Worm (Caenorhabditis elegans) whole organism, young adult: ENCODE measurements around the gene F53G2.1.

ENCODE experiments used
- C06A6.2 ChIP-seq: fragments of 200-800 bp; sonication (Bioruptor generic); conservative IDR thresholded peaks from 2 replicates; pipeline ENCODE4 v1.3.6; 2022; ENCODE audit warnings: missing genetic modification characterization, missing compliant biosample characterization
- C17E4.6 ChIP-seq: fragments of 200-800 bp; sonication (Bioruptor generic); IDR thresholded peaks from 2 replicates; pipeline ENCODE4 v1.3.6; 2022; ENCODE audit warnings: missing genetic modification reagents, missing genetic modification characterization, missing compliant biosample characterization
- F33H1.4 ChIP-seq: fragments of 200-800 bp; sonication (Bioruptor generic); IDR thresholded peaks from 2 replicates; pipeline ENCODE4 v1.3.6; 2022; ENCODE audit warnings: missing genetic modification reagents, missing genetic modification characterization, missing compliant biosample characterization
- F39B2.1 ChIP-seq: fragments of 200-800 bp; sonication (Bioruptor generic); IDR thresholded peaks from 2 replicates; pipeline ENCODE4 v1.3.6; 2022; ENCODE audit warnings: missing genetic modification reagents, missing genetic modification characterization, missing compliant biosample characterization
- F49E8.2 ChIP-seq: sonication (generic microtip); optimal IDR thresholded peaks from 3 replicates; lab custom pipeline; 2017; ENCODE audit warnings: missing genetic modification characterization, mild to moderate bottlenecking, missing compliant biosample characterization, antibody characterized with exemption, moderate library complexity; ENCODE audit not compliant: insufficient read depth
- K12H6.12 ChIP-seq: fragments of 200-800 bp; sonication (Bioruptor generic); optimal IDR thresholded peaks from 2 replicates; lab custom pipeline; 2018; ENCODE audit warnings: mild to moderate bottlenecking, missing genetic modification characterization, missing compliant biosample characterization
- T26A5.8 ChIP-seq: sonication (generic microtip); optimal IDR thresholded peaks from 2 replicates; lab custom pipeline; 2016; ENCODE audit warnings: missing genetic modification characterization, missing compliant biosample characterization
- Y53F4B.3 ChIP-seq: fragments of 200-800 bp; sonication (Bioruptor generic); IDR thresholded peaks from 2 replicates; pipeline ENCODE4 v1.3.6; 2022; ENCODE audit warnings: missing genetic modification reagents, missing genetic modification characterization, missing compliant biosample characterization
- Y53G8AR.9 ChIP-seq: fragments of 200-800 bp; sonication (Bioruptor generic); conservative IDR thresholded peaks from 2 replicates; pipeline ENCODE4 v1.3.6; 2022; ENCODE audit warnings: missing genetic modification reagents, missing genetic modification characterization, missing compliant biosample characterization
- Y56A3A.18 ChIP-seq: fragments of 200-800 bp; sonication (Bioruptor generic); IDR thresholded peaks from 2 replicates; pipeline ENCODE4 v1.3.6; 2022; ENCODE audit warnings: missing genetic modification reagents, missing genetic modification characterization, missing compliant biosample characterization
- Y79H2A.3 ChIP-seq: fragments of 200-800 bp; sonication (Bioruptor generic); conservative IDR thresholded peaks from 2 replicates; pipeline ENCODE4 v1.3.6; 2022; ENCODE audit warnings: missing genetic modification reagents, missing genetic modification characterization, missing compliant biosample characterization
- athp-1 ChIP-seq: sonication (generic microtip); optimal IDR thresholded peaks from 2 replicates; lab custom pipeline; 2017; ENCODE audit warnings: mild to moderate bottlenecking, missing genetic modification characterization, missing compliant biosample characterization
- ceh-27 ChIP-seq: fragments of 200-800 bp; sonication (Bioruptor generic); optimal IDR thresholded peaks from 2 replicates; lab custom pipeline; 2018; ENCODE audit warnings: mild to moderate bottlenecking, missing genetic modification characterization, moderate library complexity, missing compliant biosample characterization
- ceh-79 ChIP-seq: sonication (generic microtip); optimal IDR thresholded peaks from 2 replicates; lab custom pipeline; 2017; ENCODE audit warnings: mild to moderate bottlenecking, missing genetic modification characterization, missing compliant biosample characterization
- ceh-91 ChIP-seq: fragments of 200-800 bp; sonication (Bioruptor generic); IDR thresholded peaks from 2 replicates; pipeline ENCODE4 v1.3.6; 2022; ENCODE audit warnings: missing genetic modification reagents, missing genetic modification characterization, missing compliant biosample characterization
- chd-7 ChIP-seq: sonication (generic microtip); optimal IDR thresholded peaks from 2 replicates; lab custom pipeline; 2016; ENCODE audit warnings: mild to moderate bottlenecking, missing genetic modification characterization, moderate library complexity, missing compliant biosample characterization
- dpl-1 ChIP-seq: fragments of 150-350 bp; optimal IDR thresholded peaks from 2 replicates; lab custom pipeline; 2014; ENCODE audit warnings: missing biosample characterization, missing genetic modification reagents, missing genetic modification characterization
- fkh-3 ChIP-seq: sonication (generic microtip); optimal IDR thresholded peaks from 2 replicates; lab custom pipeline; 2016; ENCODE audit warnings: mild to moderate bottlenecking, missing genetic modification characterization, missing compliant biosample characterization
- hlh-12 ChIP-seq: sonication (generic microtip); optimal IDR thresholded peaks from 2 replicates; lab custom pipeline; 2016; ENCODE audit warnings: missing genetic modification characterization, missing compliant biosample characterization
- let-526 ChIP-seq: fragments of 200-800 bp; sonication (Bioruptor generic); IDR thresholded peaks from 2 replicates; pipeline ENCODE4 v1.3.6; 2022; ENCODE audit warnings: missing genetic modification reagents, missing genetic modification characterization, missing compliant biosample characterization
- lin-40 ChIP-seq: sonication (generic microtip); optimal IDR thresholded peaks from 2 replicates; lab custom pipeline; 2016; ENCODE audit warnings: missing genetic modification characterization, mild to moderate bottlenecking, missing compliant biosample characterization, missing genotype, missing genetic modification reagents
- lir-1 ChIP-seq: fragments of 200-800 bp; sonication (Bioruptor generic); conservative IDR thresholded peaks from 2 replicates; pipeline ENCODE4 v1.3.6; 2022; ENCODE audit warnings: missing genetic modification reagents, missing genetic modification characterization, missing compliant biosample characterization
- lsl-1 ChIP-seq: fragments of 200-800 bp; sonication (Bioruptor generic); optimal IDR thresholded peaks from 2 replicates; lab custom pipeline; 2018; ENCODE audit warnings: mild to moderate bottlenecking, missing genetic modification characterization, moderate library complexity, missing compliant biosample characterization
- madf-3 ChIP-seq: fragments of 200-800 bp; sonication (Bioruptor generic); IDR thresholded peaks from 2 replicates; pipeline ENCODE4 v1.3.6; 2022; ENCODE audit warnings: missing genetic modification reagents, missing genetic modification characterization, missing compliant biosample characterization
- madf-6 ChIP-seq: fragments of 200-800 bp; sonication (Bioruptor generic); IDR thresholded peaks from 2 replicates; pipeline ENCODE4 v1.3.6; 2022; ENCODE audit warnings: missing genetic modification reagents, missing genetic modification characterization, missing compliant biosample characterization
- madf-8 ChIP-seq: fragments of 200-800 bp; sonication (Bioruptor generic); conservative IDR thresholded peaks from 2 replicates; pipeline ENCODE4 v1.3.6; 2022; ENCODE audit warnings: missing genetic modification reagents, missing genetic modification characterization, missing compliant biosample characterization
- mcd-1 ChIP-seq: fragments of 200-800 bp; sonication (Bioruptor generic); IDR thresholded peaks from 2 replicates; pipeline ENCODE4 v1.3.6; 2022; ENCODE audit warnings: missing genetic modification reagents, missing genetic modification characterization, missing compliant biosample characterization
- mes-4 ChIP-seq: sonication (generic microtip); optimal IDR thresholded peaks from 2 replicates; lab custom pipeline; 2016; ENCODE audit warnings: missing genotype, missing genetic modification characterization, missing compliant biosample characterization
- nhr-179 ChIP-seq: sonication (generic microtip); optimal IDR thresholded peaks from 2 replicates; lab custom pipeline; 2016; ENCODE audit warnings: mild to moderate bottlenecking, missing genetic modification characterization, missing compliant biosample characterization
- nhr-27 ChIP-seq: fragments of 200-800 bp; sonication (Bioruptor generic); optimal IDR thresholded peaks from 2 replicates; lab custom pipeline; 2018; ENCODE audit warnings: mild to moderate bottlenecking, missing genetic modification characterization, moderate library complexity, missing compliant biosample characterization
- pbrm-1 ChIP-seq: fragments of 200-800 bp; sonication (Bioruptor generic); IDR thresholded peaks from 2 replicates; pipeline ENCODE4 v1.3.6; 2022; ENCODE audit warnings: missing genetic modification reagents, missing genetic modification characterization, missing compliant biosample characterization
- pha-4 ChIP-seq: fragments of 150-350 bp; sonication (generic microtip); optimal IDR thresholded peaks from 2 replicates; lab custom pipeline; 2014; ENCODE audit warnings: missing biosample characterization, missing genetic modification reagents, missing genetic modification characterization
- sdz-38 ChIP-seq: sonication (generic microtip); optimal IDR thresholded peaks from 2 replicates; lab custom pipeline; 2016; ENCODE audit warnings: missing genotype, missing genetic modification characterization, missing compliant biosample characterization
- snpc-1.3 ChIP-seq: sonication (generic microtip); optimal IDR thresholded peaks from 2 replicates; lab custom pipeline; 2017; ENCODE audit warnings: missing genetic modification characterization, mild to moderate bottlenecking, missing compliant biosample characterization, antibody characterized with exemption, moderate library complexity, missing genotype, missing genetic modification reagents; ENCODE audit not compliant: insufficient read depth
- tbp1 ChIP-seq: fragments of 200-800 bp; sonication (Bioruptor generic); optimal IDR thresholded peaks from 2 replicates; lab custom pipeline; 2018; ENCODE audit warnings: mild to moderate bottlenecking, missing genetic modification characterization, missing compliant biosample characterization
- zim-3 ChIP-seq: sonication (generic microtip); optimal IDR thresholded peaks from 2 replicates; lab custom pipeline; 2017; ENCODE audit warnings: mild to moderate bottlenecking, missing genetic modification characterization, moderate library complexity, missing compliant biosample characterization

F53G2.1 gene

DNA sequence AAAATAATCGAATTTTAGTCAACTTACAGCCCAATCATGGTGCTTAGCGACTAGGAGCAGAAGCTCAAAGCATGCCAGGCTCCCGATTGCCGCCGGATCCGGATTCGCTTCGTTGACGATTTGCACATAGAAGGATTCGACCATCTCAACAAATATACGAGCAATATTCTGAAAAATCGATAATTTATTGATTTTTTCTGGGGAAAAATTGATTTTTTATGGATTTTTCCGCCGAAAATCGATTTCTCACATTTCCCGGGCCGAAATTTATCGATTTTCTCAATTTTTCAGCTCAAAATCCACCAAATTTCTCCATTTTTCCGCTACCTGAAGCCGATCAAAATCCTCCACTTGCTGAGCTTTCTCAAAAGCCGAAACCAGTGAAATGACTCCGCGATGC lies 19.6 kb upstream of the F53G2.1 start:
- TF ChIP-seq chd-7: no peak
- no peak for TF ChIP-seq madf-3 (GFP tag; lab: Robert Waterston, UW)
- no peak for TF ChIP-seq sdz-38 (tag; lab: Kevin White, UChicago)
- no peak for TF ChIP-seq pha-4 (tag; lab: Kevin White, UChicago)
- TF ChIP-seq, all 124 proteins: peak for 0

ce11 chrII:2473270-2473669 lies 15.2 kb upstream of the F53G2.1 start, which contains the start of gene tsr-1:
tsr-1 (minus strand) TSS chrII:2473370.
- TF ChIP-seq Y56A3A.18 (GFP tag; lab: Robert Waterston, UW): no peak
- TF ChIP-seq nhr-179 (tag; lab: Kevin White, UChicago): no peak
- TF ChIP-seq snpc-1.3: no peak
- no peak for TF ChIP-seq ceh-27 (GFP tag; lab: Kevin White, UChicago)
- no peak for TF ChIP-seq K12H6.12 (tag; lab: Kevin White, UChicago)
- TF ChIP-seq T26A5.8 (tag; lab: Kevin White, UChicago): no peak
- TF ChIP-seq let-526 (GFP tag; lab: Robert Waterston, UW): no peak
- no peak for TF ChIP-seq mes-4 (tag; lab: Kevin White, UChicago)
- TF ChIP-seq C17E4.6: no peak
- no peak for TF ChIP-seq F49E8.2 (tag; lab: Kevin White, UChicago)
- TF ChIP-seq ceh-91: no peak
- no peak for TF ChIP-seq lir-1
- no peak for TF ChIP-seq Y79H2A.3 (GFP tag; lab: Robert Waterston, UW)
- TF ChIP-seq dpl-1 (GFP tag; lab: Kevin White, UChicago): no peak
- no peak for TF ChIP-seq lsl-1 (GFP tag; lab: Kevin White, UChicago)

DNA sequence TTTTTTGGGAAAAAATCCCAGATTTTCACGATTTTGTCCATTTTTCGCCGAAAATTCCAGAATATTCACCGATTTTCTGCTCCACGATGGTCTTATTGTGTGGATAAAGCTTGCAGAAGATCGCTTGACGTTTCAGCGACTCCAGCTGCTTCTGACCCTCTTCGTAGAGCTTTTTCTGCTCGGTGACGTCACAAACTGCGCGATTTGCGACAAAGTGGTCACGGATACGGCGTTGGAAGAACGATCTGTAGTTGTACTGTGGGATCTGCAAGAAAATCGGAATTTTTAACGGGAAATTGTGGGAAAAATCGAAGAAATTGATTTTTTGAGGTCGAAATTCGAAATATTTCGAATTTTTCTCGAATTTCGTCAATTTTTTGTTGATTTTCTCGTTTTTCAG lies 9.9 kb upstream of the F53G2.1 start, which contains the start of gene mnat-1:
Gene mnat-1 (minus strand): TSS at position 101 of the 400 bp plus-strand sequence.
- TF ChIP-seq fkh-3 (tag; lab: Kevin White, UChicago) (no peak), Y53F4B.3 (GFP tag; lab: Robert Waterston, UW) (no peak), Y53G8AR.9 (no peak), pbrm-1 (GFP tag; lab: Robert Waterston, UW) (no peak), zim-3 (tag; lab: Kevin White, UChicago) (no peak)

ce11 chrII:2479047-2479446 lies 9.4 kb upstream of the F53G2.1 start, which contains the start of gene F53G2.12:
F53G2.12 (minus strand) TSS chrII:2479090.
- TF ChIP-seq lin-40: no peak
- no peak for TF ChIP-seq madf-6 (GFP tag; lab: Robert Waterston, UW)
- no peak for TF ChIP-seq nhr-27 (tag; lab: Kevin White, UChicago)
- TF ChIP-seq hlh-12 (tag; lab: Kevin White, UChicago): no peak
- no peak for TF ChIP-seq madf-8
- no peak for TF ChIP-seq ceh-27 (GFP tag; lab: Kevin White, UChicago)
- TF ChIP-seq lsl-1 (GFP tag; lab: Kevin White, UChicago): peak; percentile 33
- TF ChIP-seq ceh-79 (tag; lab: Kevin White, UChicago): no peak
- TF ChIP-seq athp-1: no peak
- TF ChIP-seq mcd-1 (GFP tag; lab: Robert Waterston, UW): peak; percentile 39; the same call in 1 of the 2 replicates
- no peak for TF ChIP-seq C06A6.2
- TF ChIP-seq F39B2.1 (GFP tag; lab: Robert Waterston, UW): no peak
- no peak for TF ChIP-seq sdz-38 (tag; lab: Kevin White, UChicago)
- TF ChIP-seq tbp1: no peak
- TF ChIP-seq F33H1.4: no peak
